Fruit fly (Drosophila melanogaster) whole organism: Measurements from ENCODE around the gene ttk.

Experiments
- CG8478 ChIP-seq: fragments of >200 bp; optimal IDR thresholded peaks from 2 replicates; lab custom pipeline; 2018; ENCODE audit warnings: inconsistent platforms
- EcR ChIP-seq, 2 experiments: fragments of >200 bp; optimal IDR thresholded peaks; 2 replicates each; lab custom pipeline; 2017; ENCODE audit warnings: missing biosample characterization in 2 of 2, missing genetic modification characterization in 2 of 2, missing genetic modification reagents in 2 of 2
- pan ChIP-seq: fragments of >200 bp; optimal IDR thresholded peaks from 2 replicates; lab custom pipeline; 2017
- psq ChIP-seq: fragments of >200 bp; optimal IDR thresholded peaks from 2 replicates; lab custom pipeline; 2017
- usp ChIP-seq: fragments of >200 bp; optimal IDR thresholded peaks from 2 replicates; lab custom pipeline; 2017; ENCODE audit warnings: missing biosample characterization, missing genetic modification characterization, mixed read lengths

dm6 chr3R:31767528-31767927 is 53.9 kb downstream of the ttk start:
- no peak for TF ChIP-seq pan (lab: Kevin White, UChicago)
- TF ChIP-seq CG8478 (lab: Kevin White, UChicago): no peak
- TF ChIP-seq EcR (GFP tag; optimal IDR thresholded peaks at IDR 0.05; lab: Kevin White, UChicago): no peak
- TF ChIP-seq psq (lab: Kevin White, UChicago): no peak
- TF ChIP-seq usp: no peak
